Worm (Caenorhabditis elegans): ENCODE results near the gene F52E10.2.

Gene F52E10.2

DNA sequence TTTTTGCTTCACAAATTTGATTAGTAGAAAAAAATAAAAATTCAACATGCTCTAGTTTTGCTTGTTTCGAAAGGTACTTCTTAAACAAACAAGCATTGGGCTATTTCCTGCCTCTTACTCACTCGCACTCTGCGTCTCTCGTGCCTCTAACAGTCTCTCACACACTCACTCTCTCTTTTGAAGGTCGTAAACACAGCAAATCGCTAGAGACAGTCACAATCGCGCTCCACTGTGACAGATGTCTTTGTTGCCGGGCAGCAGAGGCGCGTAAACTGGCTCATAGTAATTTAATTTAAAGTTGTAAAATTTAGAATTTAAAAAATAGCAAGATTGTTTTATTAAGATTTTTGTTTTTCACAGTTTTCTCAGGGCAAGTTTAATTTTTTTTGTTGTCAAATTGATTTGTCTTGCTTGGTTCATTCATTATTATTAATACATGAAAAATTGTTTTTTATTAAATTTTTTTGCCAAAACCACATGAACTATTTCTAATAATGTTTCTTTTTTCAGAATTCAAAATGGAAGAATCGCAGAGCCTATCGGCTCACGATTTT, 49.0 kb upstream of the F52E10.2 start, which contains the start of gene taf-3 (continued):
- TF ChIP-seq daf-16 (GFP tag; optimal IDR thresholded peaks at IDR 0.05), result peak in 1 of 2 experiments; percentile 21
- peak; percentile 94 for TF ChIP-seq daf-16 (tag; optimal IDR thresholded peaks at IDR 0.05)
- no peak for TF ChIP-seq ztf-11 (tag; optimal IDR thresholded peaks at IDR 0.05)
- no peak for TF ChIP-seq T26A8.4 (GFP tag; IDR thresholded peaks at IDR 0.05)
- no peak for TF ChIP-seq pha-4 (GFP tag; IDR thresholded peaks at IDR 0.05)
- TF ChIP-seq pha-4 (tag; optimal IDR thresholded peaks at IDR 0.05), result peak; percentile 66
- no peak for TF ChIP-seq ceh-44 (GFP tag; IDR thresholded peaks at IDR 0.05)
- no peak for TF ChIP-seq Y48G9A.11 (GFP tag; IDR thresholded peaks at IDR 0.05)
- TF ChIP-seq dmd-6 (GFP tag; IDR thresholded peaks at IDR 0.05), result peak; percentile 42; the same call in 1 of the 2 replicates
- TF ChIP-seq madf-5 (GFP tag; IDR thresholded peaks at IDR 0.05), result no peak
- TF ChIP-seq lir-3 (tag; optimal IDR thresholded peaks at IDR 0.05), result no peak
- TF ChIP-seq hlh-11 (tag; optimal IDR thresholded peaks at IDR 0.05), result peak; percentile 46
- TF ChIP-seq hlh-30 (tag; optimal IDR thresholded peaks at IDR 0.05; ENCODE audit: insufficient read depth), result peak; percentile 52
- TF ChIP-seq ceh-28 (tag; optimal IDR thresholded peaks at IDR 0.05), result no peak
- no peak for TF ChIP-seq mdt-29 (GFP tag; IDR thresholded peaks at IDR 0.05)
- TF ChIP-seq ceh-82 (tag; optimal IDR thresholded peaks at IDR 0.05), result no peak
- TF ChIP-seq zfp-2 (tag; optimal IDR thresholded peaks at IDR 0.05), result no peak
- peak; percentile 52 for TF ChIP-seq rbr-2 (tag; optimal IDR thresholded peaks at IDR 0.05)
- TF ChIP-seq jun-1 (tag; optimal IDR thresholded peaks at IDR 0.05), result no peak
- no peak for TF ChIP-seq sdz-12 (GFP tag; optimal IDR thresholded peaks at IDR 0.05)
- TF ChIP-seq saeg-2 (GFP tag; IDR thresholded peaks at IDR 0.05), result no peak
- TF ChIP-seq R02D3.7 (tag; optimal IDR thresholded peaks at IDR 0.05), result no peak
- no peak for TF ChIP-seq pqm-1 (tag; optimal IDR thresholded peaks at IDR 0.05)
- no peak for TF ChIP-seq zip-11 (GFP tag; IDR thresholded peaks at IDR 0.05)
- peak; percentile 71 for TF ChIP-seq nhr-28 (tag; optimal IDR thresholded peaks at IDR 0.05)
- TF ChIP-seq mdl-1 (tag; optimal IDR thresholded peaks at IDR 0.05), result peak in 1 of 2 experiments; percentile 41
- TF ChIP-seq aly-2 (tag; optimal IDR thresholded peaks at IDR 0.05), result no peak
- TF ChIP-seq daf-8 (GFP tag; IDR thresholded peaks at IDR 0.05), result no peak
- TF ChIP-seq nhr-42 (GFP tag; IDR thresholded peaks at IDR 0.05), result no peak
- peak; percentile 2 for TF ChIP-seq nhr-77 (tag; optimal IDR thresholded peaks at IDR 0.05)
- no peak for TF ChIP-seq nhr-25 (tag; optimal IDR thresholded peaks at IDR 0.05; ENCODE audit: borderline replicate concordance, insufficient read depth)
- TF ChIP-seq unc-39 (tag; optimal IDR thresholded peaks at IDR 0.05), result no peak
- peak in 1 of 2 experiments; percentile 78 for TF ChIP-seq unc-62 (GFP tag; optimal IDR thresholded peaks at IDR 0.05 in 1 of 2)
- no peak for TF ChIP-seq unc-62 (tag; optimal IDR thresholded peaks at IDR 0.05)
- no peak for TF ChIP-seq F37D6.2 (tag; optimal IDR thresholded peaks at IDR 0.05)
- no peak for TF ChIP-seq nhr-102 (tag; optimal IDR thresholded peaks at IDR 0.05)
- TF ChIP-seq ZK546.5 (tag; optimal IDR thresholded peaks at IDR 0.05), result no peak
- TF ChIP-seq lin-13 (GFP tag; optimal IDR thresholded peaks at IDR 0.05), result peak; percentile 11
- TF ChIP-seq lin-38 (GFP tag; IDR thresholded peaks at IDR 0.05), result peak; percentile 52
- no peak for TF ChIP-seq D1046.2 (GFP tag; IDR thresholded peaks at IDR 0.05)
- TF ChIP-seq madf-9 (GFP tag; conservative IDR thresholded peaks at IDR 0.05), result no peak
- no peak for TF ChIP-seq lin-29 (GFP tag; IDR thresholded peaks at IDR 0.05)
- TF ChIP-seq aha-1 (tag), result peak; percentile 93
- TF ChIP-seq lin-1 (GFP tag; IDR thresholded peaks at IDR 0.05), result peak; percentile 41; the same call in 1 of the 2 replicates
- no peak for TF ChIP-seq spr-1 (tag; optimal IDR thresholded peaks at IDR 0.05)

Measured in whole organism, L4 larva.